Fruit fly (Drosophila melanogaster): ENCODE results near the gene CG9777.

CG9777 gene

DNA sequence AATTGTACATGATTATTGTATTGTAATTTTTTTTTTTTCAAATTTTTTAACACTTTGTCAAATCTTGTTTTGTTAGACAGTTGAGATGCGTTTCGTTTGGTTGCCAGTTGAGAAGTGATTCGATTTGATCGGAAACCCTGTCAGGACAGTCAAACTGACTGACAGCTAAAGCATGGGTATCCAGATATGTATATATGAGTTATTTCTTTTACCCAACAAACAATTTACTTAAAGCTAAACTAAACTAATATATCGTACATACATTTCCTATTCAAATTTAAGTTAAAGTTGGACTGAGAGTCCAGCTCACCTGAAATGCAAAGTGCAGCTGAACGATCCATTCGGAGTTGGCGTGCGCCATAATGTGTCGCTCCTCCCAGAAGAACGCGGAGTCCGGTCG is at the start of gene CG9777:
Gene CG9777 (minus strand): TSS at position 101 of the 400 bp plus-strand sequence.
- TF ChIP-seq CG17801 (GFP tag; optimal IDR thresholded peaks at IDR 0.05; ENCODE audit: partially characterized antibody), result no peak

dm6 chrX:16678845-16679347 is 46.9 kb upstream of the CG9777 start, which contains the start of the genes CG13010 and sing:
CG13010 (minus strand) TSS chrX:16678945.
sing (plus strand) TSS chrX:16679297.
- no peak for TF ChIP-seq CG17801 (GFP tag; optimal IDR thresholded peaks at IDR 0.05; ENCODE audit: partially characterized antibody)

dm6 chrX:16677163-16677562 is 45.1 kb upstream of the CG9777 start:
- TF ChIP-seq CG17801 (GFP tag; optimal IDR thresholded peaks at IDR 0.05; ENCODE audit: partially characterized antibody), result no peak

- no peak for TF ChIP-seq CG17801 (GFP tag; optimal IDR thresholded peaks at IDR 0.05; ENCODE audit: partially characterized antibody)
Observed at dm6 chrX:16676653-16677052, 44.6 kb upstream of the CG9777 start, which contains the start of gene CG13012. CG13012 (minus strand) TSS chrX:16676753.

DNA sequence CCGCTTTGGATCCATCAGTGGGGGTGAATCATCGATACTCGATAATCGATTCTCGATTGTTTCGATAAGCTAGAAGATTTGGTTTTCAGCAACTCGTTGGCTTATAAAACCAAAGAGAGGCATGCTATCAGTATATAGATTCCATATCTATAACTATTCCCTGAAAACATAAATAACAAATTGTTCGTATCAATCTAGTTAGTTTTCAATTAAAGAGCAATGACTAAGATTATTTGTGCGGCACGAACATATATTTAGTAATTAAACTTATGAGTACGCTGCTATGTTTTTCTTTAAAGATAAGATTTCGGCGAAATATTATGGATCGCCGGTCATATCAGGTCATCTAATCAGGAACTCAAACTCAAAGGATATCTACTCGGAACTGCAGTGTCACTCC is 42.5 kb upstream of the CG9777 start:
- TF ChIP-seq CG17801 (GFP tag; optimal IDR thresholded peaks at IDR 0.05; ENCODE audit: partially characterized antibody), result no peak

- TF ChIP-seq CG17801 (GFP tag; optimal IDR thresholded peaks at IDR 0.05; ENCODE audit: partially characterized antibody), result no peak
Observed at dm6 chrX:16672904-16673303, 40.9 kb upstream of the CG9777 start.

- no peak for TF ChIP-seq CG17801 (GFP tag; optimal IDR thresholded peaks at IDR 0.05; ENCODE audit: partially characterized antibody)
Observed at dm6 chrX:16670691-16671481, 38.9 kb upstream of the CG9777 start.

DNA sequence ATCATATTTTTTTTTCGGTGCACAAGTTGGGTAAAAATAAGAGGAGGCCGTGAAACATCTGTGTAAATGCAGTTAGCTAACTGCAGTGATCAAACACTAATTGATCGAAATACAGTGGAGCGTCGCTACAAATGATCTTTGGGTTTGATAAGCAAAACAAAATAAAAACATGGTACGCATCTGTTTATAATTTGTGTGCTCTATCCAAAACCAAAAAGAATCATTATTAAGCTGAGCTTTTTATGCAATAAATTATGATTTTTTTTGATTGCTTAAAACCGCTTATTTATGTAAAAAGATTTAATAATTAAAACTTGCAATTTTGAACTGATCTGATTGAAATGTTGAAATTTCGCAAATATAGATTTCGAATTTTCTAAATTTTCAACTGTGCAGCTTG is 38.2 kb upstream of the CG9777 start:
- TF ChIP-seq CG17801 (GFP tag; optimal IDR thresholded peaks at IDR 0.05; ENCODE audit: partially characterized antibody), result no peak

- no peak for TF ChIP-seq CG17801 (GFP tag; optimal IDR thresholded peaks at IDR 0.05; ENCODE audit: partially characterized antibody)
Observed at dm6 chrX:16669849-16670248, 37.8 kb upstream of the CG9777 start.

DNA sequence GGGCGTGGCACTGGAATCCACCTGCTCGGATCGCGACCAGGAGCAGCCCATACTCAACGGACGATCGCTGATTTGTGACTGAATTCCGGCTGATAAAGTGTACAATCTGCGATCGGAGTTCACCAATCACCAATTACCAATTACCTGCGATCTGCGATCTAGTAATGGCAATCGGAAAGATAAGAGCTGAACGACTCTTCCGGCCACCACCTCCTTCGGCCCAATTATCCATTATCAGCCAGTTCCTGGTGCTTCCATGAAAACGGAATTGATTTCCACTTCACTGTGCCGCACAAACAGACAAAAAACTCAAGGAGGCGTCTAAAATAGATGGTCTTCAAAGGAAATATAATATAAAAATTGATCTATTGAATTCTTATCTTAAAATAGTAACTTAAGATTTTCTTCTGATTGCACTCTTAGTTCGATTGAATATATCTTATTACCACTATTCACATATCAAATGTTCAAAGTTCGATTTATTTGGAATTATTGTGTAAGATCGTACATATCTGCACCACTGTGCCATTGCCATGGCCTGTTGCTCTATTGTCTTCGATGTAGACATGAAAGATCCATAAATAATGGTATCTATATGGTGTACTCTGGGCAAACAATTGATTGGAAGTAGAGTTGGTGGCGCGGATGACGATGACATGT is 32.5 kb upstream of the CG9777 start, which contains the start of gene CG15865:
Gene CG15865 (minus strand): TSS at position 51 of the 660 bp plus-strand sequence.
- TF ChIP-seq CG17801 (GFP tag; optimal IDR thresholded peaks at IDR 0.05; ENCODE audit: partially characterized antibody), result no peak

- TF ChIP-seq CG17801 (GFP tag; optimal IDR thresholded peaks at IDR 0.05; ENCODE audit: partially characterized antibody), result no peak
Observed at dm6 chrX:16660632-16661031, 28.6 kb upstream of the CG9777 start.

- no peak for TF ChIP-seq CG17801 (GFP tag; optimal IDR thresholded peaks at IDR 0.05; ENCODE audit: partially characterized antibody)
Observed at dm6 chrX:16655724-16656235, 23.7 kb upstream of the CG9777 start.

dm6 chrX:16654931-16655409 is 22.9 kb upstream of the CG9777 start, which contains the start of the genes Nemp and r:
Nemp (minus strand) TSS chrX:16655015.
r (plus strand) TSS chrX:16655359.
- TF ChIP-seq CG17801 (GFP tag; optimal IDR thresholded peaks at IDR 0.05; ENCODE audit: partially characterized antibody), result no peak

DNA sequence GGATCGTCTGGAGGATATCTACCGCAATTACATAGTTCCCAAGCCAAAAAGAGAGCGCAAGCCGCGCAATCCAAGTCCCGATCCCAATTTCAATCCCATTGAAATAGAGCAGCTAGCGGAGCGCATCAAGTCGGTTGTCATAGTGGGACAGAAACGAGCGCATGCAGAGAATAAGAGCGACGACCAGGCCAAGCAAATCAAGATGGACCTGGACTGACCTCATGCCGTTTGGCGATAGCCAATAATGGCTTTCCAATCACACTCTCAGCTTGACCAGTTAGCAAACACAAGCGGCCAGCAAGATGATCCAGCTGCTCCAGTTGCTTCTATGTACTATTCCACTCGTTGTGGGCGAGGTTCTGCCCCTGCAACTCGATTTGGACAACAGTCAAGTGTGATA is 19.6 kb upstream of the CG9777 start:
- TF ChIP-seq CG17801 (GFP tag; optimal IDR thresholded peaks at IDR 0.05; ENCODE audit: partially characterized antibody), result no peak

- no peak for TF ChIP-seq CG17801 (GFP tag; optimal IDR thresholded peaks at IDR 0.05; ENCODE audit: partially characterized antibody)
Observed at dm6 chrX:16651098-16651497, 19.1 kb upstream of the CG9777 start, which contains the start of the genes CG32573 and CG42512. CG32573 (plus strand) TSS chrX:16651376. CG42512 (plus strand) TSS chrX:16651376.
